Fruit fly (Drosophila melanogaster): ENCODE measurements around the gene raskol.

DNA sequence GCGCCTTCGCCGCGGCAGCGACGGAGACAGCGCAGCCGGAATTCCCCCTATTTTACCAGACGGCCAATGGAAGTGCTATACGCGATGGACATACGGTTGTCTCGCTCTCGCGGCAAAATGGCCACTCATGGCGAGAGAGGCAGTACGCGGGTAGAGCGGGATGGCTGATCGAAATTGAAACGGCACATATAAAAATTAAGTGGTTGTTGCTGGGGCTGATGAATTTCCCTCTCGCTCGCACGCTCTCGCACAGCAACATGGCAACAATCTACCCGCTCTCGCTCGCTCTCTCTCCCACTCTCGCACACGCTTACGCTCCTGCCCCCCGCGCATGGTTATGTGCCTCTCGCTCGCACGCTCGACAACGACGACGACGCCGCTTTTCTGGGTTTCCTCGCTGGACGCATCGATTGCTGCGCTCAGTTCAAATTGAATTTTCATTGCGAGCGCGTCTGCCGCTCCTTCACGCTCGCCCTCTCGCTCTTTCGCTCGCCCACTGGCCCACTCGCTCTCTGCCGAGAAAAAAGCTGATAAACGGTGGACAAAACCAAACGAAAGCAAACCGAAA is 58.3 kb downstream of the raskol start, which contains the start of gene unc-4:
- peak; percentile 24 for TF ChIP-seq CG8478 (optimal IDR thresholded peaks at IDR 0.05)
- peak; percentile 52 to 74 for TF ChIP-seq CTCF (optimal IDR thresholded peaks at IDR 0.05)
